Worm (Caenorhabditis elegans): ENCODE measurements around the gene M01E10.3.

Gene M01E10.3

ce11 chrIII:2049825-2050224 is 4.2 kb downstream of the M01E10.3 start:
- TF ChIP-seq pax-1 (tag; optimal IDR thresholded peaks at IDR 0.05) (no peak), ceh-48 (tag; optimal IDR thresholded peaks at IDR 0.05) (no peak), syd-9 (tag; optimal IDR thresholded peaks at IDR 0.05) (no peak), pat-9 (tag; optimal IDR thresholded peaks at IDR 0.05) (no peak), nfya-1 (tag; optimal IDR thresholded peaks at IDR 0.05) (no peak), ceh-18 (tag; optimal IDR thresholded peaks at IDR 0.05) (no peak), ceh-2 (tag; optimal IDR thresholded peaks at IDR 0.05) (no peak), elt-2 (tag; optimal IDR thresholded peaks at IDR 0.05) (peak; percentile 85)

- TF ChIP-seq elt-2 (tag; optimal IDR thresholded peaks at IDR 0.05), result peak; percentile 51
- no peak for TF ChIP-seq nhr-11 (tag; optimal IDR thresholded peaks at IDR 0.05)
- no peak for TF ChIP-seq ttx-3 (tag; optimal IDR thresholded peaks at IDR 0.05)
- TF ChIP-seq lim-6 (tag; optimal IDR thresholded peaks at IDR 0.05), result no peak
- TF ChIP-seq rnt-1 (tag; optimal IDR thresholded peaks at IDR 0.05), result no peak
- TF ChIP-seq fax-1 (tag; optimal IDR thresholded peaks at IDR 0.05), result no peak
- TF ChIP-seq ztf-16 (tag; optimal IDR thresholded peaks at IDR 0.05), result no peak
These were observed 6.1 kb downstream of the M01E10.3 start, which contains the start of gene dpy-1 for ce11 chrIII:2047907-2048306. Gene dpy-1 (minus strand): TSS chrIII:2048007.

- TF ChIP-seq fax-1 (tag; optimal IDR thresholded peaks at IDR 0.05) (peak; percentile 34), tbx-7 (tag; optimal IDR thresholded peaks at IDR 0.05) (no peak), ceh-31 (tag; optimal IDR thresholded peaks at IDR 0.05) (no peak), gmeb-2 (tag; optimal IDR thresholded peaks at IDR 0.05) (no peak), K02D7.2 (tag; optimal IDR thresholded peaks at IDR 0.05) (no peak), unc-3 (GFP tag; conservative IDR thresholded peaks at IDR 0.05) (0 out of 2 replicates have a peak, but pooled peaks have one; percentile 8), unc-3 (tag; optimal IDR thresholded peaks at IDR 0.05) (no peak), madf-2 (tag; optimal IDR thresholded peaks at IDR 0.05) (no peak), T23F11.4 (GFP tag; optimal IDR thresholded peaks at IDR 0.05) (no peak), pha-4 (tag; optimal IDR thresholded peaks at IDR 0.05) (no peak), ets-4 (tag; optimal IDR thresholded peaks at IDR 0.05) (no peak), ceh-45 (GFP tag; IDR thresholded peaks at IDR 0.05) (no peak), unc-42 (tag; optimal IDR thresholded peaks at IDR 0.05) (peak; percentile 77), sox-4 (tag; optimal IDR thresholded peaks at IDR 0.05) (no peak), C08G9.2 (tag; optimal IDR thresholded peaks at IDR 0.05) (no peak), F13H6.1 (tag; optimal IDR thresholded peaks at IDR 0.05) (no peak), zip-5 (tag; optimal IDR thresholded peaks at IDR 0.05) (no peak), ceh-30 (tag; optimal IDR thresholded peaks at IDR 0.05) (no peak), ceh-18 (tag; optimal IDR thresholded peaks at IDR 0.05) (peak; percentile 32)
These were observed 21.5 kb downstream of the M01E10.3 start for ce11 chrIII:2032327-2033093.

ce11 chrIII:2031746-2032145 is 22.2 kb downstream of the M01E10.3 start:
- TF ChIP-seq ceh-24 (tag; optimal IDR thresholded peaks at IDR 0.05) (no peak), unc-42 (tag; optimal IDR thresholded peaks at IDR 0.05) (peak; percentile 29)

ce11 chrIII:2030776-2031565 is 23.0 kb downstream of the M01E10.3 start:
- TF ChIP-seq ttx-3 (tag; optimal IDR thresholded peaks at IDR 0.05), result no peak
- TF ChIP-seq hlh-6 (tag; optimal IDR thresholded peaks at IDR 0.05), result peak; percentile 0
- peak; percentile 16 for TF ChIP-seq hlh-30 (tag; optimal IDR thresholded peaks at IDR 0.05; ENCODE audit: insufficient read depth)
